Worm (Caenorhabditis elegans): ENCODE results near the gene F56D6.20.

Gene F56D6.20

ce11 chrIV:3962584-3962983, 49.9 kb downstream of the F56D6.20 start, which contains the start of gene Y46C8AM.1:
Gene Y46C8AM.1 (plus strand): TSS chrIV:3962884.
- TF ChIP-seq tab-1 (GFP tag; IDR thresholded peaks at IDR 0.05) = no peak

Data from whole organism, midembryonic.